Fruit fly (Drosophila melanogaster) whole organism, wandering third instar larva: ENCODE measurements around the gene ida.

Experiments
- Abd-B ChIP-seq: fragments of >200 bp; optimal IDR thresholded peaks from 2 replicates; lab custom pipeline; 2017; ENCODE audit warnings: missing biosample characterization, missing genetic modification characterization
- CG32264 ChIP-seq: fragments of 200-800 bp; sonication (Bioruptor generic); optimal IDR thresholded peaks from 2 replicates; lab custom pipeline; 2016; ENCODE audit warnings: missing biosample characterization, missing genetic modification characterization
- CG9705 ChIP-seq: fragments of 200-800 bp; sonication (Bioruptor generic); optimal IDR thresholded peaks from 2 replicates; lab custom pipeline; 2018; ENCODE audit warnings: missing biosample characterization, mild to moderate bottlenecking, missing genetic modification characterization
- CrebA ChIP-seq: fragments of 200-800 bp; sonication (Bioruptor generic); optimal IDR thresholded peaks from 2 replicates; lab custom pipeline; 2016; ENCODE audit warnings: missing biosample characterization, mild to moderate bottlenecking, missing genetic modification characterization, borderline replicate concordance
- Dfd ChIP-seq: fragments of >200 bp; optimal IDR thresholded peaks from 2 replicates; lab custom pipeline; 2017; ENCODE audit warnings: missing biosample characterization, missing genetic modification characterization
- Dif ChIP-seq: fragments of 200-275, 200-300 bp; sonication (Bioruptor generic); optimal IDR thresholded peaks from 2 replicates; lab custom pipeline; 2018; ENCODE audit warnings: missing biosample characterization, missing genetic modification characterization; ENCODE audit not compliant: partially characterized antibody
- GATAd ChIP-seq: sonication (Bioruptor generic); optimal IDR thresholded peaks from 2 replicates; lab custom pipeline; 2016; ENCODE audit warnings: missing biosample characterization, missing genetic modification characterization
- HLH106 ChIP-seq: fragments of 200-800 bp; optimal IDR thresholded peaks from 3 replicates; lab custom pipeline; 2019; ENCODE audit warnings: missing biosample characterization, mild to moderate bottlenecking, missing genetic modification characterization, moderate library complexity
- Hnf4 ChIP-seq: fragments of 200-800 bp; sonication (Bioruptor generic); optimal IDR thresholded peaks from 2 replicates; lab custom pipeline; 2016; ENCODE audit warnings: missing biosample characterization, mild to moderate bottlenecking, missing genetic modification characterization
- Hr78 ChIP-seq: fragments of >200 bp; optimal IDR thresholded peaks from 2 replicates; lab custom pipeline; 2017; ENCODE audit warnings: missing biosample characterization, missing genetic modification characterization
- Hr83 ChIP-seq: fragments of 200-300 bp; sonication (Bioruptor generic); optimal IDR thresholded peaks from 2 replicates; lab custom pipeline; 2016; ENCODE audit warnings: missing biosample characterization, mild to moderate bottlenecking, missing genetic modification characterization, moderate library complexity; ENCODE audit not compliant: poor library complexity, severe bottlenecking
- Jra ChIP-seq: sonication (Bioruptor generic); optimal IDR thresholded peaks from 2 replicates; lab custom pipeline; 2016; ENCODE audit warnings: missing biosample characterization, missing genetic modification characterization
- Mio ChIP-seq: sonication (Bioruptor generic); optimal IDR thresholded peaks from 2 replicates; lab custom pipeline; 2016; ENCODE audit warnings: missing biosample characterization, missing genetic modification characterization
- Myc ChIP-seq: fragments of >200 bp; optimal IDR thresholded peaks from 2 replicates; lab custom pipeline; 2017
- N ChIP-seq: fragments of >200 bp; optimal IDR thresholded peaks from 2 replicates; lab custom pipeline; 2018; ENCODE audit warnings: missing biosample characterization, missing external identifiers, missing genetic modification characterization
- OdsH ChIP-seq: fragments of 200-800 bp; sonication (Bioruptor generic); optimal IDR thresholded peaks from 2 replicates; lab custom pipeline; 2016; ENCODE audit warnings: missing biosample characterization, mild to moderate bottlenecking, missing genetic modification characterization
- Rel ChIP-seq, 2 experiments: fragments of 200-800 bp; sonication (Bioruptor generic) in 1 of 2; optimal IDR thresholded peaks; 2 replicates in 1 of 2; 3 replicates in 1 of 2; lab custom pipeline; 2016 to 2019; ENCODE audit warnings: mild to moderate bottlenecking in 2 of 2, missing biosample characterization in 2 of 2, missing genetic modification characterization in 2 of 2, moderate library complexity in 1 of 2
- Sp1 ChIP-seq: fragments of 200-800 bp; sonication (Bioruptor generic); optimal IDR thresholded peaks from 3 replicates; lab custom pipeline; 2019; ENCODE audit warnings: missing biosample characterization, mild to moderate bottlenecking, missing genetic modification characterization, moderate library complexity
- Vsx2 ChIP-seq: fragments of 200-300, 225-300 bp; sonication (Bioruptor generic); optimal IDR thresholded peaks from 2 replicates; lab custom pipeline; 2018; ENCODE audit warnings: missing biosample characterization, missing genetic modification characterization; ENCODE audit not compliant: partially characterized antibody
- br ChIP-seq: fragments of 200-800 bp; sonication (Bioruptor generic); optimal IDR thresholded peaks from 2 replicates; lab custom pipeline; 2016; ENCODE audit warnings: missing biosample characterization, missing genetic modification characterization
- dl ChIP-seq, 2 experiments: fragments of 175-275, 200-275 bp in 1 of 2; fragments of 200-275 bp in 1 of 2; sonication (Bioruptor generic); optimal IDR thresholded peaks; lab custom pipeline; 2018; ENCODE audit warnings: mild to moderate bottlenecking in 2 of 2, missing biosample characterization in 2 of 2, missing genetic modification characterization in 2 of 2, moderate library complexity in 2 of 2; ENCODE audit not compliant: partially characterized antibody in 2 of 2, insufficient read depth in 1 of 2
- dmrt93B ChIP-seq: fragments of 200-800 bp; sonication (Bioruptor generic); optimal IDR thresholded peaks from 2 replicates; lab custom pipeline; 2018; ENCODE audit warnings: missing biosample characterization, mild to moderate bottlenecking, missing genetic modification characterization
- dsf ChIP-seq: sonication (Bioruptor generic); optimal IDR thresholded peaks from 2 replicates; lab custom pipeline; 2016; ENCODE audit warnings: missing biosample characterization, missing genetic modification characterization, borderline replicate concordance
- foxo ChIP-seq, 2 experiments: fragments of 200-800 bp; sonication (Bioruptor generic); optimal IDR thresholded peaks; 2 replicates in 1 of 2; 3 replicates in 1 of 2; lab custom pipeline; 2016 to 2017; ENCODE audit warnings: missing biosample characterization in 2 of 2, missing genetic modification characterization in 2 of 2
- fru ChIP-seq: fragments of 200-800 bp; sonication (Bioruptor generic); optimal IDR thresholded peaks from 3 replicates; lab custom pipeline; 2016; ENCODE audit warnings: missing biosample characterization, mild to moderate bottlenecking, missing genetic modification characterization
- h ChIP-seq: fragments of 200-800 bp; sonication (Bioruptor generic); optimal IDR thresholded peaks from 3 replicates; lab custom pipeline; 2016; ENCODE audit warnings: missing biosample characterization, mild to moderate bottlenecking, missing genetic modification characterization
- jim ChIP-seq: fragments of 175-275, 200-325 bp; sonication (Bioruptor generic); optimal IDR thresholded peaks from 2 replicates; lab custom pipeline; 2016; ENCODE audit warnings: missing biosample characterization, mild to moderate bottlenecking, missing genetic modification characterization
- lola ChIP-seq: fragments of >200 bp; optimal IDR thresholded peaks from 2 replicates; lab custom pipeline; 2017; ENCODE audit warnings: missing biosample characterization, missing genetic modification characterization
- pan ChIP-seq: fragments of >200 bp; optimal IDR thresholded peaks from 2 replicates; lab custom pipeline; 2017
- psq ChIP-seq: fragments of 200-800 bp; sonication (Bioruptor generic); optimal IDR thresholded peaks from 3 replicates; lab custom pipeline; 2017; ENCODE audit warnings: missing biosample characterization, mild to moderate bottlenecking, missing genetic modification characterization, moderate library complexity
- rgr ChIP-seq: fragments of 200-800 bp; sonication (Bioruptor generic); optimal IDR thresholded peaks from 3 replicates; lab custom pipeline; 2016; ENCODE audit warnings: missing biosample characterization, mild to moderate bottlenecking, missing genetic modification characterization
- sage ChIP-seq: fragments of 200-800 bp; sonication (Bioruptor generic); optimal IDR thresholded peaks from 2 replicates; lab custom pipeline; 2016; ENCODE audit warnings: missing biosample characterization, mild to moderate bottlenecking, missing genetic modification characterization
- sv ChIP-seq: fragments of 200-800 bp; sonication (Bioruptor generic); optimal IDR thresholded peaks from 3 replicates; lab custom pipeline; 2016; ENCODE audit warnings: missing biosample characterization, missing genetic modification characterization
- tai ChIP-seq: sonication (Bioruptor generic); optimal IDR thresholded peaks from 2 replicates; lab custom pipeline; 2016; ENCODE audit warnings: missing biosample characterization, missing genetic modification characterization
- usp ChIP-seq: fragments of >200 bp; optimal IDR thresholded peaks from 2 replicates; lab custom pipeline; 2017; ENCODE audit warnings: missing biosample characterization, missing genetic modification characterization
- woc ChIP-seq: sonication (Bioruptor generic); optimal IDR thresholded peaks from 2 replicates; lab custom pipeline; 2016; ENCODE audit warnings: missing biosample characterization, mild to moderate bottlenecking, missing genetic modification characterization

ida gene

DNA sequence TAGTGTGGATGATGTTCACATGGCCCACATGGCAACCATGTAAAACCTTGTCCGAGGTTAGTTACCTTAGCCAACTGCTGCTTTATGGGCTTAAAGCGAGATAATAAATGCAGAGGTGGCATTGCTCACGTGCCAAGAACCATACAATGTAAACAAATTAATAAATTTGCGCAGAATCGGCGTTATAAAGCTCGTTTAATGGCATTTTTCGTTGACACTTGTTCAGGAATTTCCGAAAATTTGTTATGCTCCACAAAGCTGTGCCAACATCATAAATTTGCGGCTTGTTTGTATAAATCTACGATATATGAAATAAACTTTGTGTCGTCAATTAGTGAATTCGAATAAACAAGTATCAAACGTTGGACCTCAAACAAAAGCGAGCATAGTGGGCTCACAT, 26.6 kb downstream of the ida start:
- no peak for TF ChIP-seq dmrt93B (GFP tag; lab: Kevin White, UChicago)
- no peak for TF ChIP-seq h (GFP tag; lab: Kevin White, UChicago)
- no peak for TF ChIP-seq CG32264 (GFP tag; lab: Kevin White, UChicago)
- no peak for TF ChIP-seq sage (GFP tag; lab: Kevin White, UChicago)
- no peak for TF ChIP-seq Dif
- no peak for TF ChIP-seq rgr (GFP tag; lab: Kevin White, UChicago)
- no peak for TF ChIP-seq Mio (GFP tag; lab: Kevin White, UChicago)
- no peak for TF ChIP-seq dsf (GFP tag; lab: Kevin White, UChicago)
- no peak for TF ChIP-seq Sp1 (GFP tag; lab: Kevin White, UChicago)
- no peak for TF ChIP-seq N (GFP tag; lab: Kevin White, UChicago)
- no peak for TF ChIP-seq Hr83 (GFP tag; lab: Kevin White, UChicago)
- TF ChIP-seq dl (GFP tag; optimal IDR thresholded peaks at IDR 0.05; lab: Kevin White, UChicago; ENCODE audit: insufficient read depth in 1 of 2, partially characterized antibody in 2 of 2), result no peak
- TF ChIP-seq Vsx2 (GFP tag; lab: Kevin White, UChicago), result no peak
- TF ChIP-seq Rel (GFP tag; optimal IDR thresholded peaks at IDR 0.05; lab: Kevin White, UChicago), result no peak
- no peak for TF ChIP-seq Rel (tag; optimal IDR thresholded peaks at IDR 0.05; lab: Kevin White, UChicago)
- no peak for TF ChIP-seq fru (GFP tag; lab: Kevin White, UChicago)
- TF ChIP-seq br (GFP tag; lab: Kevin White, UChicago), result no peak

- no peak for TF ChIP-seq Abd-B (GFP tag; lab: Kevin White, UChicago)
- peak; percentile 10 for TF ChIP-seq tai (GFP tag; lab: Kevin White, UChicago)
These were observed 27.7 kb downstream of the ida start for dm6 chr3L:3932742-3933289.

DNA sequence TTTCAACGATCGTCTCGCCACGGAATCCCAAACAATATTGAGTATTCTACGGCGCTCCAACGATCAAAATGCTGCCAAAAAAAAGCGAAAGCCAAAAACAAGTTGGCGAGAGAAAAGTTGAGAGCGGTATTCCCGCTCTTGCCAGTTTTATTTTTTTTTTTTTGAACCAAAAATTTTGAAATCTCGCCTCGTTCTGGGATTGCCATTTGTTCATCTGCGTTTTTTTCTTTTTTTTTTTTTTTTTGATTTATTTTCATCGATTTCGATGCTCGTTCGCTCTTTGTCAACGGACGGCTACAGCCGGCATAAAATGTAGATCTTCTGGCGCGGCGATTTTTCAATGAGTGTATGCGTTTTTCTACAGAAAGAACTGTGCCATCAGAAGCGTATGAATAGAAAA, 28.5 kb downstream of the ida start:
- no peak for TF ChIP-seq fru (GFP tag; lab: Kevin White, UChicago)
- TF ChIP-seq Mio (GFP tag; lab: Kevin White, UChicago), result no peak
- no peak for TF ChIP-seq dmrt93B (GFP tag; lab: Kevin White, UChicago)
- TF ChIP-seq usp, result no peak
- no peak for TF ChIP-seq psq (GFP tag; lab: Kevin White, UChicago)
- no peak for TF ChIP-seq Dif
- no peak for TF ChIP-seq CG32264 (GFP tag; lab: Kevin White, UChicago)
- no peak for TF ChIP-seq lola (GFP tag; lab: Kevin White, UChicago)
- no peak for TF ChIP-seq CG9705
- TF ChIP-seq Vsx2 (GFP tag; lab: Kevin White, UChicago), result no peak
- no peak for TF ChIP-seq Hr78
- TF ChIP-seq, all 38 proteins: peak for 0

- no peak for TF ChIP-seq Hr83 (GFP tag; lab: Kevin White, UChicago)
These were observed 29.0 kb downstream of the ida start for dm6 chr3L:3934110-3934509.

DNA sequence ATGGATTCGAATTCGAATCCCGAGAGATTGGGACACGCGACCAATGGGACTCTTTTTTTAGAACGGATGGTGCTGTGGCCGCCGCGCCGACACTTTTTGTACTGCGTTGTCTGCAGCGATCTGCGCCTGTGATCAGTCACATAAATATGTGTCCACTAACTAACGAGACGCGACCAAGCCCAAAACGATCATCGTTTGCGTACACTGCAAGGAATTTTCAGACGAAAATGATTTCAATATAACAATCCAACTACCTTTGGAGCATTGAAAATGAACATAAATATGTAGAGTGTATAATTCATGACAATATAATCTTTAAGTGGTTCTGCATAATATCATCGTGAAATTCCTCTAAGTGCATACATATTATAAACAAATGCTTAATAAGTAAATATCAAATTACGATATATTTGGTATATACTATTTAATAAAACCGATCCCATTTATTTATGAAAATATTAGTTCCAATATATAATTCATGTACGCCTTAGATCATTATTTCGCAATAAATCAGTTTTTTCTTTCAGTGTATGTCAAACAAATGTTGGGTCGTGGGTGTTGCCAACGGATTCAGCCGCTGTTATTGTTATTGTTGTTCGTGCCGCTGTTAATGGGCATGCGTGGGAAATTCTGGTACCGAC, 30.5 kb downstream of the ida start, which contains the start of gene Eip63F-1:
Gene Eip63F-1 (minus strand): TSS at position 51 of the 641 bp plus-strand sequence.
- TF ChIP-seq sage (GFP tag; lab: Kevin White, UChicago) (no peak), br (GFP tag; lab: Kevin White, UChicago) (no peak), HLH106 (tag; lab: Kevin White, UChicago) (no peak), Dfd (no peak), Myc (lab: Kevin White, UChicago) (no peak), tai (GFP tag; lab: Kevin White, UChicago) (no peak), CG32264 (GFP tag; lab: Kevin White, UChicago) (no peak), OdsH (GFP tag; lab: Kevin White, UChicago) (peak; percentile 15), Jra (GFP tag; lab: Kevin White, UChicago) (no peak), h (GFP tag; lab: Kevin White, UChicago) (peak; percentile 12), dmrt93B (GFP tag; lab: Kevin White, UChicago) (no peak), foxo (GFP tag; optimal IDR thresholded peaks at IDR 0.05; lab: Kevin White, UChicago) (peak in 1 of 2 experiments; percentile 35), fru (GFP tag; lab: Kevin White, UChicago) (no peak), dsf (GFP tag; lab: Kevin White, UChicago) (no peak), pan (lab: Kevin White, UChicago) (no peak), rgr (GFP tag; lab: Kevin White, UChicago) (peak; percentile 41), woc (no peak), Sp1 (GFP tag; lab: Kevin White, UChicago) (no peak), lola (GFP tag; lab: Kevin White, UChicago) (no peak), Hnf4 (GFP tag; lab: Kevin White, UChicago) (no peak), sv (peak; percentile 58), GATAd (GFP tag; lab: Kevin White, UChicago) (no peak), Rel (GFP tag; optimal IDR thresholded peaks at IDR 0.05; lab: Kevin White, UChicago) (no peak), Rel (tag; optimal IDR thresholded peaks at IDR 0.05; lab: Kevin White, UChicago) (no peak), CrebA (GFP tag; lab: Kevin White, UChicago) (no peak), CG9705 (no peak), Abd-B (GFP tag; lab: Kevin White, UChicago) (no peak), Hr78 (no peak), usp (no peak), psq (GFP tag; lab: Kevin White, UChicago) (peak; percentile 18), Hr83 (GFP tag; lab: Kevin White, UChicago) (no peak), jim (GFP tag; lab: Kevin White, UChicago) (no peak), Dif (no peak)
